Fruit fly (Drosophila melanogaster) S2 (cell line): ENCODE data around the gene Cwc25.

Experiments used
- CG8478 ChIP-seq: fragments of >200 bp; optimal IDR thresholded peaks from 2 replicates; lab custom pipeline; 2018
- CTCF ChIP-seq, 2 experiments: fragments of >200 bp; optimal IDR thresholded peaks; 2 replicates each; lab custom pipeline; 2018

Cwc25 gene

dm6 chr2L:2757930-2758556, 13.1 kb downstream of the Cwc25 start:
- TF ChIP-seq CG8478 (lab: Kevin White, UChicago) (no peak), CTCF (optimal IDR thresholded peaks at IDR 0.05; lab: Kevin White, UChicago) (no peak)

- TF ChIP-seq CG8478 (lab: Kevin White, UChicago) (no peak), CTCF (optimal IDR thresholded peaks at IDR 0.05; lab: Kevin White, UChicago) (no peak)
Measured at dm6 chr2L:2759654-2760053, 14.8 kb downstream of the Cwc25 start, which contains the start of the genes HemK2, Snapin and Tnpo-SR. HemK2 (minus strand) TSS chr2L:2759677. Snapin (minus strand) TSS chr2L:2759677. Tnpo-SR (plus strand) TSS chr2L:2759924.

- TF ChIP-seq CG8478 (lab: Kevin White, UChicago) (no peak), CTCF (optimal IDR thresholded peaks at IDR 0.05; lab: Kevin White, UChicago) (no peak)
Measured at dm6 chr2L:2760288-2760687, 15.4 kb downstream of the Cwc25 start.

dm6 chr2L:2765659-2766373, 20.9 kb downstream of the Cwc25 start, which contains the start of the genes Snx21 and aph-1:
Snx21 (minus strand) TSS chr2L:2765665.
aph-1 (plus strand) TSS chr2L:2766233.
- TF ChIP-seq CG8478 (lab: Kevin White, UChicago), result no peak

dm6 chr2L:2767627-2768026, 22.7 kb downstream of the Cwc25 start, which contains the start of the genes Taf10b and Taf10:
Taf10b (minus strand) TSS chr2L:2767845.
Taf10 (plus strand) TSS chr2L:2767890.
- no peak for TF ChIP-seq CTCF (optimal IDR thresholded peaks at IDR 0.05; lab: Kevin White, UChicago)
- TF ChIP-seq CG8478 (lab: Kevin White, UChicago), result no peak

- TF ChIP-seq CG8478 (lab: Kevin White, UChicago) (no peak), CTCF (optimal IDR thresholded peaks at IDR 0.05; lab: Kevin White, UChicago) (peak in 1 of 2 experiments; percentile 21)
Measured at dm6 chr2L:2769476-2770185, 24.7 kb downstream of the Cwc25 start, which contains the start of the genes colt and HINT1. colt (minus strand) TSS chr2L:2770069. HINT1 (plus strand) TSS chr2L:2770135.

- no peak for TF ChIP-seq CG8478 (lab: Kevin White, UChicago)
- TF ChIP-seq CTCF (optimal IDR thresholded peaks at IDR 0.05; lab: Kevin White, UChicago), result no peak
Measured at dm6 chr2L:2771676-2772075, 26.8 kb downstream of the Cwc25 start, which contains the start of gene CG15399. CG15399 (minus strand) TSS chr2L:2771776.

- TF ChIP-seq CG8478 (lab: Kevin White, UChicago) (no peak), CTCF (optimal IDR thresholded peaks at IDR 0.05; lab: Kevin White, UChicago) (no peak)
Measured at dm6 chr2L:2782790-2783189, 37.9 kb downstream of the Cwc25 start.
